Worm (Caenorhabditis elegans): ENCODE results near the gene sut-1.

The sut-1 gene

DNA sequence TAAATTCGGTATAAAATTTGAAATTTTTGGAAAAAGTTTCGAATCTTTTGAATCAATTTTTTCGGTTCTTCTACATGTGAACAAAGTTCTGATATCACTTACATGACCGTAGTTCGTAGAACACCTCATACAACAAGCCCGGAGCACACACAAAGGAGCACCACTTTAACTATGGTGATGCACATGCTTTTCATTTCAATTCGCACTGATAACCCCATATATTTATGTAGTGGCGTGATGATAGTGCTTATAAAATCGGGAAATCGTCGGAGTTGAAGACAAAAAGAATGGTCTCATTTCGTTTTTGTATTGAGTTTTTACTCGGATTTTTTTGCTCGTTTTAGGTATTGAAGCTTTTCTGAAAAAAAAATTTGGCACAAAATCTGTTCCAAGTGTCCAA lies 17.6 kb upstream of the sut-1 start, which contains the start of gene W09B6.4:
TSS of gene W09B6.4 (minus strand) at position 151 of the 400 bp plus-strand sequence.
- no peak for TF ChIP-seq pha-4 (tag; optimal IDR thresholded peaks at IDR 0.05)
- no peak for TF ChIP-seq M03D4.4 (tag; optimal IDR thresholded peaks at IDR 0.05)
- no peak for TF ChIP-seq lin-13 (tag; optimal IDR thresholded peaks at IDR 0.05)
- TF ChIP-seq ceh-39 (tag; optimal IDR thresholded peaks at IDR 0.05): no peak
- TF ChIP-seq ztf-11 (tag; optimal IDR thresholded peaks at IDR 0.05): no peak
- no peak for TF ChIP-seq unc-120 (tag; optimal IDR thresholded peaks at IDR 0.05; ENCODE audit: poor library complexity, severe bottlenecking)
- no peak for TF ChIP-seq snpc-4 (tag; optimal IDR thresholded peaks at IDR 0.05)
- TF ChIP-seq bed-3 (GFP tag; optimal IDR thresholded peaks at IDR 0.05): no peak
- no peak for TF ChIP-seq mab-5 (tag; optimal IDR thresholded peaks at IDR 0.05)

DNA sequence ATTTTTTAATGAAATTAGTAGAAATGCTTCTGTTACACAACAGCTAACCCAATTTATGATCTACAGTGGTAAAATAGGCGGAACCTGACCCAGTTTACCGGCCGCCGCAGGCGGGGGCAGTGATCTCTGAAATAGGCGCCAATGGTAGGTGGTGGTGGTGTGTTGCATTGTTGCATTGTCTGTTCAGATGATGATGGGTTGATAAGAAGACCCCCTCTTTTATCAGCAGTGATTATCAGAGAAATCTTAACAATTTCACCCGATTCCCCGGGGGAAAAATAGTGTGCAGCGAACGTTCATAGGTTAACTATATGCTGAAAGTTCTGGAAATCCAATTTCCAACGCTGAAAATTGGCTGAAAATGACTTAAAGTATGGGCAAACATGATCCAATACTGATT lies 15.6 kb upstream of the sut-1 start:
- peak; percentile 63 for TF ChIP-seq elt-1 (tag; optimal IDR thresholded peaks at IDR 0.05; ENCODE audit: borderline replicate concordance, insufficient read depth)
- TF ChIP-seq mls-2 (tag; optimal IDR thresholded peaks at IDR 0.05): no peak

DNA sequence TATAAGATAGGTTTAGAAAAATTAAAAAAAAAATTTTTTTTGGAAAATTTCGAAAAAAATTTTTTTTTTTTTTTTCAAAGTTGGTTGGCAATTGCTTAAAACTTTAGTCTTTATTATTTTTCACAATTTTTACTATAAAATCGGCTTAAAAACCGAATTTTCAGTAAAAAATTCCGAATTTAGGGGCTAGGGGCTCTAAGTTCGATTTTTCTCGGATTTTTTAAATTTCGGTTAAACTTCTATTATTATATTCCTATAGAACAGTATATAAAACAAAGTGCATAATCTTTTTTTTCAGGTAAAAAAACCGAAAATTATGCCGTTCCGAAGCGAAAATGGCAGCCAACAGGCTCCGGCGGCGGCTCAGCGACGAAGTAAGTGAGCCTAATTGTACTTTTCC lies 13.4 kb upstream of the sut-1 start, which contains the start of gene pod-2:
TSS of gene pod-2 (plus strand) at position 301 of the 400 bp plus-strand sequence.
- TF ChIP-seq nhr-76 (tag; optimal IDR thresholded peaks at IDR 0.05) (no peak), unc-62 (GFP tag; optimal IDR thresholded peaks at IDR 0.05) (no peak), blmp-1 (tag; optimal IDR thresholded peaks at IDR 0.05) (no peak), lin-32 (GFP tag; optimal IDR thresholded peaks at IDR 0.05) (no peak), unc-39 (tag; optimal IDR thresholded peaks at IDR 0.05) (no peak), ces-1 (GFP tag; optimal IDR thresholded peaks at IDR 0.05) (no peak), zip-8 (tag; optimal IDR thresholded peaks at IDR 0.05) (no peak), ceh-43 (GFP tag; optimal IDR thresholded peaks at IDR 0.05) (no peak), elt-3 (tag; optimal IDR thresholded peaks at IDR 0.05) (no peak)

DNA sequence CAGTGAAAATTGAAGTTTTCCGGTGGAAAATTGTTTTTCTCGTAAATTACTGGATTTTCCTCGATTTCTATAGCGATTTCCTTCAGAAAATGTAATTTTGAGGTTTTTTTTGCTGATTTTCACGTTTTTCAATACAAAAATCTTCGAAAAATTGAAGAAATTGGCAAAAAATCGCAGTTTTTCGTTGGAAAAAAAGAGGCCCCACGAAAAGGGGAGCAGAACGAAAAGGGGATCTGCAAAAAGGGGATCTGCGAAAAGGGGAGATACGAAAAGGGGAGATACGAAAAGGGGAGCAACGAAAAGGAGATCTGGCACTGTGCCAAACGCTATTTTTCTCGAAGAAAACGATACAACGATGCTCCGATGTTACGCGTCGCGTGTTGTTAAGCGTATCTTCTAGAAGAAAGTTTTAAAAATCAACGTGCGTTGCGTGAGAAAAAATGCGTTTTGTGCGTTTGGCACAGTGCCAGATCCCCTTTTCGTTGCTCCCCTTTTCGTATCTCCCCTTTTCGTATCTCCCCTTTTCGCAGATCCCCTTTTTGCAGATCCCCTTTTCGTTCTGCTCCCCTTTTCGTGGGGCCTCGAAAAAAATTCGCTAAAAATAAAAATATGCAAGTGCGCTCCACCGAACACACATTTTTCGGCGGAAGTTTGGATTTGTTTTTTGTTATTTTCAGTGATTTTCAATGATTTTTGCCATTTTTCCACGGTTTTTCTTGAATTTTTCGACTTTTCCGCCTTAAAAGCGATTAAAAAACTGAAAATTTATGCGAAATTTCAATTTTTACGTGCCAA lies 11.4 kb upstream of the sut-1 start:
- TF ChIP-seq cnd-1 (tag; optimal IDR thresholded peaks at IDR 0.05) (peak; percentile 5), sptf-1 (tag; optimal IDR thresholded peaks at IDR 0.05) (peak; percentile 47)

DNA sequence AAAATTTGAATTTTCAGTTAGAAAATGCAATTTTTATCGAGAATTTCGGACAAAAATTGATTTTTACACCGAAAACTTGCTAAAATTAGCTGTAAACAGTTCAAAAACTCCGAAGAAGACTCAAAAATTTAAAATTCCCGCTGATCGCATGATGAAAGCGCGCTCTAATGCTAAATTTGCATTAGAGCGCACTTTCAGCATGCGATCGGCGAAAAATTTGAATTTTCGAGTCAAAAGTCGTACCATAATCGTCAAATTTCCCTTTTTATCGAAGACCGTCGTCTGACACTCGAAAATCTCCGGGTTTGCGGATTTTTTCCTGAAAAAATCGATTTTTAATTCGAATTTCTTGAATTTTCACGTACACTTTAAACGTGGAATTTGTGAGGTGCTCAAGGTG lies 10.2 kb upstream of the sut-1 start:
- TF ChIP-seq nhr-76 (tag; optimal IDR thresholded peaks at IDR 0.05) (no peak), unc-62 (GFP tag; optimal IDR thresholded peaks at IDR 0.05) (no peak), ces-1 (GFP tag; optimal IDR thresholded peaks at IDR 0.05) (no peak), ham-2 (GFP tag; optimal IDR thresholded peaks at IDR 0.05) (no peak), unc-39 (tag; optimal IDR thresholded peaks at IDR 0.05) (no peak), ztf-11 (tag; optimal IDR thresholded peaks at IDR 0.05) (no peak), ceh-83 (GFP tag; optimal IDR thresholded peaks at IDR 0.05) (no peak), mab-5 (tag; optimal IDR thresholded peaks at IDR 0.05) (no peak), mep-1 (tag; optimal IDR thresholded peaks at IDR 0.05) (no peak), ceh-39 (tag; optimal IDR thresholded peaks at IDR 0.05) (no peak), drap-1 (GFP tag; optimal IDR thresholded peaks at IDR 0.05) (no peak), unc-120 (tag; optimal IDR thresholded peaks at IDR 0.05; ENCODE audit: poor library complexity, severe bottlenecking) (no peak), bed-3 (GFP tag; optimal IDR thresholded peaks at IDR 0.05) (no peak), snpc-4 (tag; optimal IDR thresholded peaks at IDR 0.05) (no peak), pha-4 (tag; optimal IDR thresholded peaks at IDR 0.05) (no peak), nhr-2 (tag; optimal IDR thresholded peaks at IDR 0.05) (no peak), blmp-1 (tag; optimal IDR thresholded peaks at IDR 0.05) (no peak), M03D4.4 (tag; optimal IDR thresholded peaks at IDR 0.05) (no peak), lin-32 (GFP tag; optimal IDR thresholded peaks at IDR 0.05) (no peak)

DNA sequence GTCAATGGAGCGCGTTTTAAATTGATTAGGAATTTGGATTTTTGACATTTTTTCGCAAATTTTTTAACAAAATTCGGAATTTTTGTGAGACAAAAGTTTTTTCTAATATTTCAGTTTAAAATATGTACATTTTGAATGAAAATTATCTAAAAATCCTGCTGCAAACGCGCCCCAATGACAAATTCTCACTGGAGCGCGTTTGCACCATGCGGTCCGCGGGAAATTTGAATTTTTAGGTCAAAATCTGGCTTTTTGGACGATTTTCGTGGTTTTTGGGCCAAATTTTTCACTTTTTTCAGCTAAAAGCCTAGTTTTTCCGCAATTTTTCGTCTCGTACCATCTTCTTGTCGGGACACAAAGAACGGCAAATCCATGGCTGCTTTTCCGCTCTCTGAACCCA lies 9.7 kb upstream of the sut-1 start:
- TF ChIP-seq snpc-4 (tag; optimal IDR thresholded peaks at IDR 0.05) (no peak), lin-32 (GFP tag; optimal IDR thresholded peaks at IDR 0.05) (no peak), lin-13 (tag; optimal IDR thresholded peaks at IDR 0.05) (no peak), unc-62 (GFP tag; optimal IDR thresholded peaks at IDR 0.05) (no peak), M03D4.4 (tag; optimal IDR thresholded peaks at IDR 0.05) (no peak), unc-39 (tag; optimal IDR thresholded peaks at IDR 0.05) (no peak), mls-2 (tag; optimal IDR thresholded peaks at IDR 0.05) (no peak)
